Fruit fly (Drosophila melanogaster) whole organism, embryonic: ENCODE data around the gene nanos.

Source experiments
- Abd-B ChIP-seq: fragments of 200-800 bp; sonication (Bioruptor generic); optimal IDR thresholded peaks from 2 replicates; lab custom pipeline; 2018; ENCODE audit warnings: missing biosample characterization, mild to moderate bottlenecking, missing genetic modification characterization, moderate library complexity
- BtbVII ChIP-seq: fragments of 200-800 bp; sonication (Bioruptor generic); optimal IDR thresholded peaks from 3 replicates; lab custom pipeline; 2017; ENCODE audit warnings: missing biosample characterization, mild to moderate bottlenecking, missing genetic modification characterization
- CG11560 ChIP-seq: fragments of 200-800 bp; sonication (Bioruptor generic); IDR thresholded peaks from 3 replicates; pipeline ENCODE4 v1.3.6; 2022; ENCODE audit warnings: missing biosample characterization, missing genetic modification characterization
- CG12391 ChIP-seq: fragments of 200-800 bp; sonication (Bioruptor generic); optimal IDR thresholded peaks from 3 replicates; lab custom pipeline; 2018; ENCODE audit warnings: missing biosample characterization, mild to moderate bottlenecking, missing genetic modification characterization, moderate library complexity
- CG12659 ChIP-seq: fragments of 200-800 bp; sonication (Bioruptor generic); optimal IDR thresholded peaks from 3 replicates; lab custom pipeline; 2017; ENCODE audit warnings: mild to moderate bottlenecking, missing biosample characterization, missing genetic modification reagents, missing genetic modification characterization
- CG15269 ChIP-seq: fragments of 200-800 bp; sonication (Bioruptor generic); optimal IDR thresholded peaks from 2 replicates; lab custom pipeline; 2018; ENCODE audit warnings: missing biosample characterization, mild to moderate bottlenecking, missing genetic modification characterization, moderate library complexity
- CG17359 ChIP-seq: fragments of 200-800 bp; sonication (Bioruptor generic); optimal IDR thresholded peaks from 3 replicates; lab custom pipeline; 2018; ENCODE audit warnings: missing biosample characterization, mild to moderate bottlenecking, missing genetic modification characterization, moderate library complexity
- CG17361 ChIP-seq: fragments of 200-800 bp; sonication (Bioruptor generic); IDR thresholded peaks from 3 replicates; pipeline ENCODE4 v1.3.6; 2022; ENCODE audit warnings: missing biosample characterization, missing genetic modification characterization
- CG18599 ChIP-seq: fragments of 200-800 bp; sonication (Bioruptor generic); optimal IDR thresholded peaks from 3 replicates; lab custom pipeline; 2017; ENCODE audit warnings: missing biosample characterization, missing genetic modification characterization, mild to moderate bottlenecking, moderate library complexity, missing genetic modification reagents
- CG2120 ChIP-seq: fragments of 200-800 bp; sonication (Bioruptor generic); optimal IDR thresholded peaks from 3 replicates; lab custom pipeline; 2016; ENCODE audit warnings: missing biosample characterization, missing genetic modification characterization
- CG31441 ChIP-seq: fragments of 200-800 bp; sonication (Bioruptor generic); IDR thresholded peaks from 2 replicates; pipeline ENCODE4 v1.3.6; 2022; ENCODE audit warnings: missing biosample characterization, missing genetic modification characterization
- CG7786 ChIP-seq: fragments of 200-800 bp; sonication (Bioruptor generic); optimal IDR thresholded peaks from 2 replicates; lab custom pipeline; 2016; ENCODE audit warnings: missing biosample characterization, missing genetic modification characterization
- CG7839 ChIP-seq: fragments of 200-800 bp; sonication (Bioruptor generic); optimal IDR thresholded peaks from 3 replicates; lab custom pipeline; 2018; ENCODE audit warnings: missing biosample characterization, mild to moderate bottlenecking, missing genetic modification characterization, moderate library complexity
- CG8924 ChIP-seq: fragments of 200-800 bp; optimal IDR thresholded peaks from 3 replicates; lab custom pipeline; 2019; ENCODE audit warnings: missing biosample characterization, mild to moderate bottlenecking, missing genetic modification characterization, moderate library complexity
- CG9727 ChIP-seq: fragments of 200-800 bp; sonication (Bioruptor generic); optimal IDR thresholded peaks from 3 replicates; lab custom pipeline; 2017; ENCODE audit warnings: missing biosample characterization, mild to moderate bottlenecking, missing genetic modification characterization
- CG9817 ChIP-seq: fragments of 200-800 bp; sonication (Bioruptor generic); optimal IDR thresholded peaks from 2 replicates; lab custom pipeline; 2018; ENCODE audit warnings: missing biosample characterization, mild to moderate bottlenecking, missing genetic modification characterization, moderate library complexity
- CHES-1-like ChIP-seq: fragments of 200-800 bp; sonication (Bioruptor generic); optimal IDR thresholded peaks from 2 replicates; lab custom pipeline; 2016; ENCODE audit warnings: missing biosample characterization, missing genetic modification characterization
- Drgx ChIP-seq: fragments of 200-800 bp; sonication (Bioruptor generic); IDR thresholded peaks from 2 replicates; pipeline ENCODE4 v1.3.6; 2022; ENCODE audit warnings: missing biosample characterization, missing genetic modification characterization
- HHEX ChIP-seq: fragments of 200-800 bp; sonication (Bioruptor generic); optimal IDR thresholded peaks from 3 replicates; lab custom pipeline; 2017; ENCODE audit warnings: missing biosample characterization, mild to moderate bottlenecking, missing genetic modification characterization, missing genetic modification reagents
- Nf-YB ChIP-seq: fragments of 200-800 bp; sonication (Bioruptor generic); optimal IDR thresholded peaks from 3 replicates; lab custom pipeline; 2019; ENCODE audit warnings: missing biosample characterization, mild to moderate bottlenecking, missing genetic modification characterization, moderate library complexity
- Nf-YC ChIP-seq: fragments of 200-800 bp; optimal IDR thresholded peaks from 3 replicates; lab custom pipeline; 2019; ENCODE audit warnings: missing biosample characterization, mild to moderate bottlenecking, missing genetic modification characterization, moderate library complexity
- Pdp1 ChIP-seq, 2 experiments: fragments of 200-800 bp; sonication (Bioruptor generic); optimal IDR thresholded peaks; 3 replicates each; lab custom pipeline; 2016; ENCODE audit warnings: missing biosample characterization in 2 of 2, missing genetic modification characterization in 2 of 2, mild to moderate bottlenecking in 1 of 2, moderate library complexity in 1 of 2
- Poxn ChIP-seq: fragments of 200-800 bp; sonication (Bioruptor generic); IDR thresholded peaks from 2 replicates; pipeline ENCODE4 v1.3.6; 2022; ENCODE audit warnings: missing biosample characterization, missing genetic modification characterization
- Sox100B ChIP-seq: fragments of 200-800 bp; sonication (Bioruptor generic); optimal IDR thresholded peaks from 3 replicates; lab custom pipeline; 2018; ENCODE audit warnings: missing biosample characterization, mild to moderate bottlenecking, missing genetic modification characterization
- ap ChIP-seq: fragments of 200-800 bp; sonication (Bioruptor generic); IDR thresholded peaks from 2 replicates; pipeline ENCODE4 v1.3.6; 2022; ENCODE audit warnings: missing biosample characterization, missing genetic modification characterization
- ara ChIP-seq: fragments of 200-800 bp; sonication (Bioruptor generic); IDR thresholded peaks from 2 replicates; pipeline ENCODE4 v1.3.6; 2022; ENCODE audit warnings: missing biosample characterization, missing genetic modification characterization
- bsh ChIP-seq, 2 experiments: fragments of 200-800 bp; sonication (Bioruptor generic); optimal IDR thresholded peaks; 2 replicates each; lab custom pipeline; 2017 to 2018; ENCODE audit warnings: mild to moderate bottlenecking in 2 of 2, missing biosample characterization in 2 of 2, missing genetic modification characterization in 2 of 2, moderate library complexity in 1 of 2
- esg ChIP-seq: fragments of 200-800 bp; sonication (Bioruptor generic); conservative IDR thresholded peaks from 2 replicates; pipeline ENCODE4 v1.3.6; 2022; ENCODE audit warnings: missing biosample characterization, missing genetic modification characterization
- eve ChIP-seq, 2 experiments: fragments of >200 bp; optimal IDR thresholded peaks; 2 replicates each; lab custom pipeline; 2017; ENCODE audit warnings: missing biosample characterization in 2 of 2, missing genetic modification characterization in 2 of 2
- gcm ChIP-seq: fragments of 200-800 bp; sonication (Bioruptor generic); optimal IDR thresholded peaks from 2 replicates; lab custom pipeline; 2019; ENCODE audit warnings: missing biosample characterization, mild to moderate bottlenecking, missing genetic modification characterization, moderate library complexity
- gcm2 ChIP-seq: fragments of 200-800 bp; sonication (Bioruptor generic); optimal IDR thresholded peaks from 2 replicates; lab custom pipeline; 2016; ENCODE audit warnings: missing biosample characterization, missing genetic modification characterization
- gfzf ChIP-seq: fragments of 200-800 bp; sonication (Bioruptor generic); optimal IDR thresholded peaks from 2 replicates; lab custom pipeline; 2016; ENCODE audit warnings: missing biosample characterization, mild to moderate bottlenecking, missing genetic modification characterization, moderate library complexity
- hkb ChIP-seq, 2 experiments: fragments of 200-800 bp in 1 of 2; fragments of >200 bp in 1 of 2; sonication (Bioruptor generic) in 1 of 2; IDR thresholded peaks in 1 of 2; optimal IDR thresholded peaks in 1 of 2; 2 replicates each; pipeline versions ENCODE4 v1.3.6 to Lab custom; 2017 to 2022; ENCODE audit warnings: missing biosample characterization in 1 of 2, missing genetic modification characterization in 1 of 2
- inv ChIP-seq: fragments of 200-800 bp; sonication (Bioruptor generic); IDR thresholded peaks from 2 replicates; pipeline ENCODE4 v1.3.6; 2022; ENCODE audit warnings: missing biosample characterization, missing genetic modification characterization; ENCODE audit not compliant: partially characterized antibody
- nom ChIP-seq: fragments of 200-800 bp; sonication (Bioruptor generic); optimal IDR thresholded peaks from 2 replicates; lab custom pipeline; 2017; ENCODE audit warnings: missing biosample characterization, missing genetic modification characterization, mild to moderate bottlenecking, moderate library complexity, missing genetic modification reagents
- ranshi ChIP-seq: fragments of 200-800 bp; sonication (Bioruptor generic); IDR thresholded peaks from 2 replicates; pipeline ENCODE4 v1.3.6; 2022; ENCODE audit warnings: missing biosample characterization, missing genetic modification characterization
- sens ChIP-seq: fragments of 200-800 bp; sonication (Bioruptor generic); peaks from one replicate; lab custom pipeline; 2016; ENCODE audit warnings: missing biosample characterization, missing genetic modification characterization
- seq ChIP-seq: fragments of 200-800 bp; sonication (Bioruptor generic); IDR thresholded peaks from 2 replicates; pipeline ENCODE4 v1.3.6; 2022; ENCODE audit warnings: missing biosample characterization, missing genetic modification characterization
- shn ChIP-seq: fragments of 200-800 bp; sonication (Bioruptor generic); optimal IDR thresholded peaks from 3 replicates; lab custom pipeline; 2016; ENCODE audit warnings: missing biosample characterization, missing genetic modification characterization
- sima ChIP-seq: fragments of 200-800 bp; sonication (Bioruptor generic); optimal IDR thresholded peaks from 2 replicates; lab custom pipeline; 2016; ENCODE audit warnings: missing biosample characterization, missing genetic modification characterization
- sug ChIP-seq: fragments of 200-800 bp; optimal IDR thresholded peaks from 2 replicates; lab custom pipeline; 2019; ENCODE audit warnings: missing biosample characterization, mild to moderate bottlenecking, missing genetic modification characterization, moderate library complexity
- tap ChIP-seq: fragments of 200-800 bp; optimal IDR thresholded peaks from 3 replicates; lab custom pipeline; 2019; ENCODE audit warnings: missing biosample characterization, mild to moderate bottlenecking, missing genetic modification characterization, moderate library complexity
- tio ChIP-seq: fragments of 200-800 bp; sonication (Bioruptor generic); optimal IDR thresholded peaks from 2 replicates; lab custom pipeline; 2017; ENCODE audit warnings: missing biosample characterization, missing genetic modification characterization, inconsistent platforms
- unpg ChIP-seq: fragments of 200-800 bp; sonication (Bioruptor generic); optimal IDR thresholded peaks from 3 replicates; lab custom pipeline; 2018; ENCODE audit warnings: missing biosample characterization, mild to moderate bottlenecking, missing genetic modification characterization, moderate library complexity
- zen ChIP-seq: fragments of 200-800 bp; sonication (Bioruptor generic); optimal IDR thresholded peaks from 3 replicates; lab custom pipeline; 2018; ENCODE audit warnings: missing biosample characterization, mild to moderate bottlenecking, missing genetic modification characterization, moderate library complexity

nanos gene

dm6 chr3R:19151848-19152787 is 4.9 kb upstream of the nanos start (continued):
- TF ChIP-seq CG17361 (GFP tag; lab: Robert Waterston, UW) (0 out of 3 replicates have a peak, but pooled peaks have one; percentile 28), sima (no peak), CG2120 (GFP tag; lab: Kevin White, UChicago) (peak; percentile 29), BtbVII (peak; percentile 4), gcm2 (GFP tag; lab: Kevin White, UChicago) (no peak), CG9727 (GFP tag; lab: Kevin White, UChicago) (peak; percentile 16), zen (tag; lab: Kevin White, UChicago) (no peak), tap (tag; lab: Kevin White, UChicago) (peak; percentile 8), Poxn (no peak), Nf-YC (tag; lab: Kevin White, UChicago) (no peak), Pdp1 (GFP tag; optimal IDR thresholded peaks at IDR 0.05; lab: Kevin White, UChicago) (peak in 1 of 2 experiments; percentile 73), Sox100B (GFP tag; lab: Kevin White, UChicago) (peak; percentile 25), Nf-YB (GFP tag; lab: Kevin White, UChicago) (no peak), gfzf (GFP tag; lab: Kevin White, UChicago) (no peak), CG17359 (peak; percentile 35), esg (peak; percentile 56), inv (GFP tag; lab: Robert Waterston, UW) (no peak), Abd-B (GFP tag; lab: Kevin White, UChicago) (no peak), CG8924 (tag; lab: Kevin White, UChicago) (peak; percentile 1), CG7786 (no peak), CG12391 (tag; lab: Kevin White, UChicago) (peak; percentile 45), CG12659 (GFP tag; lab: Kevin White, UChicago) (peak; percentile 15)
- TF ChIP-seq, all 482 proteins: peak for 125

DNA sequence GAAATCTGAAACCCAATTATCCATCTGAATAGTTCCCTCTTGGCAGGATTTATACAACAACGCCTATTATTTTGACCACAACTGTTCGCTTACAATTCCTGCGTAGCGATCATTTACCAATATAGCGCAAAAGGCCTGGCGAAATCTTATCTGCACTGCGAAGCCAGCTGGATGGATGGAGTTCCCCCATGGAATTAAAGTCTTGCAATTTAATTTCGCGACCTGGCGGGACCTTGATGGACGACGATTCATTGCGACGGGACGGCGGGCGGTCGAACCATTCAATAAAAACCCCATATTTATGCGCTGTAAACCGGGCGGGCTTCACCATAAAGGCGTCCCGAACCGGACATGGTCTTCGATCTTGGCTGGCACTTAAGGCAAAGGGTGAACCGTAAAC is 4.2 kb upstream of the nanos start:
- TF ChIP-seq eve (GFP tag; optimal IDR thresholded peaks at IDR 0.05; lab: Kevin White, UChicago) (no peak), nom (GFP tag; lab: Kevin White, UChicago) (peak; percentile 10), ara (0 out of 2 replicates have a peak, but pooled peaks have one; percentile 8), ap (GFP tag; lab: Robert Waterston, UW) (0 out of 2 replicates have a peak, but pooled peaks have one; percentile 7), Drgx (GFP tag; lab: Robert Waterston, UW) (0 out of 2 replicates have a peak, but pooled peaks have one; percentile 9)

dm6 chr3R:19153502-19153983 is 3.5 kb upstream of the nanos start, which contains the start of gene CG5835:
CG5835 (minus strand) TSS chr3R:19153686.
- TF ChIP-seq tio (no peak), CG11560 (tag; lab: Robert Waterston, UW) (no peak), CHES-1-like (GFP tag; lab: Kevin White, UChicago) (no peak), unpg (peak; percentile 10), CG7839 (tag; lab: Kevin White, UChicago) (peak; percentile 12), sug (peak; percentile 58), CG9817 (tag; lab: Kevin White, UChicago) (no peak), hkb (optimal IDR thresholded peaks at IDR 0.05; lab: Kevin White, UChicago) (no peak), hkb (GFP tag; IDR thresholded peaks at IDR 0.05; lab: Robert Waterston, UW) (0 out of 2 replicates have a peak, but pooled peaks have one; percentile 17), CG18599 (GFP tag; lab: Kevin White, UChicago) (peak; percentile 28), gcm (GFP tag; lab: Kevin White, UChicago) (peak; percentile 79), CG31441 (GFP tag; lab: Robert Waterston, UW) (peak; percentile 26; the same call in 1 of the 2 replicates), HHEX (GFP tag; lab: Kevin White, UChicago) (peak; percentile 10), ranshi (GFP tag; lab: Robert Waterston, UW) (peak; percentile 36; the same call in 1 of the 2 replicates), shn (GFP tag; lab: Kevin White, UChicago) (peak; percentile 5), CG15269 (tag; lab: Kevin White, UChicago) (peak; percentile 37), seq (GFP tag; lab: Robert Waterston, UW) (peak; percentile 38; the same call in 1 of the 2 replicates), bsh (GFP tag; optimal IDR thresholded peaks at IDR 0.05; lab: Kevin White, UChicago) (peak; percentile 11 to 29), sens (peak; percentile 16)
